Worm (Caenorhabditis elegans): ENCODE measurements around the gene W01D2.3.
A peak's percentile ranks its signal among the peaks of the same experiment; 100 is the strongest.

W01D2.3 gene

DNA sequence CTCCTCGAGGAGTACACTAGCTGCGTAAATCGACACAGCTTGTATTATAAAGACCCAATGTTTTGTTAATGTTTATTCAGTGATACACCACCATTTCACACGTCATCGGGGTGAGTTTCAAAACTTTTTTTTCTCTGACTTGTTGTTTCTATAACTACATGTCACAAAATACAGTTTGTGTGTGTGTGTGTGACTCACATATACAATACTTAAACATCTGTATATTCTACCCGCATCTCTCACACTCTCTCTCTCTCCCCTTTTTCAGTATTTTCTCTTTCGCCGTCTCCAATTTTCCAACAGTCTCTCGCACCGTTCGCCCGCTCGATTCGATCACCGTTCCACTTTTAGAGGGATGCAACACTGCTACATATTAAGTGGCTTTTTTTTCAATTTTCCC is 7.4 kb upstream of the W01D2.3 start:
- TF ChIP-seq hlh-1 (tag; optimal IDR thresholded peaks at IDR 0.05) (no peak), M03D4.4 (tag; optimal IDR thresholded peaks at IDR 0.05) (no peak), unc-39 (tag; optimal IDR thresholded peaks at IDR 0.05) (no peak), nhr-28 (tag; optimal IDR thresholded peaks at IDR 0.05) (no peak), lin-13 (tag; optimal IDR thresholded peaks at IDR 0.05) (no peak), nhr-2 (tag; optimal IDR thresholded peaks at IDR 0.05) (no peak), ceh-43 (GFP tag; optimal IDR thresholded peaks at IDR 0.05) (no peak), mep-1 (tag; optimal IDR thresholded peaks at IDR 0.05) (no peak), ceh-83 (GFP tag; optimal IDR thresholded peaks at IDR 0.05) (no peak), unc-62 (GFP tag; optimal IDR thresholded peaks at IDR 0.05) (no peak), bed-3 (GFP tag; optimal IDR thresholded peaks at IDR 0.05) (no peak), elt-3 (tag; optimal IDR thresholded peaks at IDR 0.05) (no peak), tbx-8 (GFP tag; optimal IDR thresholded peaks at IDR 0.05) (no peak), mls-2 (tag; optimal IDR thresholded peaks at IDR 0.05) (no peak), lin-32 (GFP tag; optimal IDR thresholded peaks at IDR 0.05) (no peak), nhr-237 (tag; optimal IDR thresholded peaks at IDR 0.05) (no peak), elt-1 (tag; optimal IDR thresholded peaks at IDR 0.05; ENCODE audit: borderline replicate concordance, insufficient read depth) (no peak)

ce11 chrII:14810609-14811008 is 6.5 kb upstream of the W01D2.3 start:
- TF ChIP-seq nhr-2 (tag; optimal IDR thresholded peaks at IDR 0.05) (no peak), ham-2 (GFP tag; optimal IDR thresholded peaks at IDR 0.05) (no peak), nhr-28 (tag; optimal IDR thresholded peaks at IDR 0.05) (no peak), lin-32 (GFP tag; optimal IDR thresholded peaks at IDR 0.05) (no peak), ces-1 (GFP tag; optimal IDR thresholded peaks at IDR 0.05) (peak; percentile 26), elt-1 (tag; optimal IDR thresholded peaks at IDR 0.05; ENCODE audit: borderline replicate concordance, insufficient read depth) (no peak), pha-4 (tag; optimal IDR thresholded peaks at IDR 0.05) (peak; percentile 3), nhr-76 (tag; optimal IDR thresholded peaks at IDR 0.05) (no peak), mls-2 (tag; optimal IDR thresholded peaks at IDR 0.05) (no peak), nhr-237 (tag; optimal IDR thresholded peaks at IDR 0.05) (no peak), flh-1 (GFP tag; optimal IDR thresholded peaks at IDR 0.05) (no peak), lin-13 (tag; optimal IDR thresholded peaks at IDR 0.05) (no peak), bed-3 (GFP tag; optimal IDR thresholded peaks at IDR 0.05) (no peak)

DNA sequence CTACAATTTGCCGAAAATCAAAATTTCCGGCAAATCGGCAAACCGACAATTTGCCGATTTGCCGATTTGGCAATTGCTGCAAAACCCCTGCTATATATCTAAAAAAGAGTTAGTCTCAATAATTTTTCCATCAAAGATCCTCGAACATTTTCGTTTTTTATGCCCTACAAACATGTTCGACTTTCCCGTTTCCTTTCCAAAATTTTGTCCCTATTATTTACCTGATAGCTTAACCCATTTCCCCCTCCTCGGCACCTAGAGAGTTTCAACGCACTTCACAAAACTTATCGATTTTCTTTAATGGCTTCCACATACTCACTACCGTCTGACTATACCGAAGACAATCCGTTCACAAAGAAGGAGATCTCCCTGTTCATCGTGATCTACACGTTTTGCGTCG is 4.6 kb upstream of the W01D2.3 start, which contains the start of gene W01D2.6:
Gene W01D2.6, plus strand, starts transcription at position 301 of the 400 bp plus-strand sequence.
- TF ChIP-seq nhr-237 (tag; optimal IDR thresholded peaks at IDR 0.05) (no peak), blmp-1 (tag; optimal IDR thresholded peaks at IDR 0.05) (no peak), ces-1 (GFP tag; optimal IDR thresholded peaks at IDR 0.05) (no peak), M03D4.4 (tag; optimal IDR thresholded peaks at IDR 0.05) (no peak), cnd-1 (tag; optimal IDR thresholded peaks at IDR 0.05) (no peak), pha-4 (tag; optimal IDR thresholded peaks at IDR 0.05) (no peak), drap-1 (GFP tag; optimal IDR thresholded peaks at IDR 0.05) (no peak), elt-1 (tag; optimal IDR thresholded peaks at IDR 0.05; ENCODE audit: borderline replicate concordance, insufficient read depth) (no peak), nhr-2 (tag; optimal IDR thresholded peaks at IDR 0.05) (no peak), ztf-11 (tag; optimal IDR thresholded peaks at IDR 0.05) (no peak)

DNA sequence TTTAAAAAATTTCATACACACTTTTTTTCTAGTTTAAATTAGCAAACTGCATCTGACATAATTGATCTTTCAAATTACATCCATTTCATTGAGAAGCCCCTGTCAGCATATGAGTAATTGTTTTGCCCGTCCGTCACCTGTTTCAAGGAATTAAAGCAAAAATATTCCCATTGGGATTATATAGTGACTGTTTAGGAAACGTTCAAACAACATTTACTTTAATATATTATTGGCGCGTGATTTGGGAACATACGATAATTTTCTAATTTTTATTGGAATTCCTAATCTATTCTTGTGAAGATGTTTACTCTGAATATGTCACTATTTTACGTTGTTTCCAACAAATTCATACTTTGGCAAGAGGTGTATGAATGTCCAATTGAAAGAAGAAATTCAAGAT is 1.6 kb upstream of the W01D2.3 start, which contains the start of gene srt-11:
Gene srt-11, plus strand, starts transcription at position 301 of the 400 bp plus-strand sequence.
- no peak for TF ChIP-seq nhr-237 (tag; optimal IDR thresholded peaks at IDR 0.05)
- TF ChIP-seq elt-3 (tag; optimal IDR thresholded peaks at IDR 0.05): no peak
- no peak for TF ChIP-seq ztf-11 (tag; optimal IDR thresholded peaks at IDR 0.05)
- TF ChIP-seq tbx-8 (GFP tag; optimal IDR thresholded peaks at IDR 0.05): no peak
- no peak for TF ChIP-seq lin-13 (tag; optimal IDR thresholded peaks at IDR 0.05)
- no peak for TF ChIP-seq ceh-43 (GFP tag; optimal IDR thresholded peaks at IDR 0.05)
- no peak for TF ChIP-seq ces-1 (GFP tag; optimal IDR thresholded peaks at IDR 0.05)
- TF ChIP-seq lin-32 (GFP tag; optimal IDR thresholded peaks at IDR 0.05): no peak

DNA sequence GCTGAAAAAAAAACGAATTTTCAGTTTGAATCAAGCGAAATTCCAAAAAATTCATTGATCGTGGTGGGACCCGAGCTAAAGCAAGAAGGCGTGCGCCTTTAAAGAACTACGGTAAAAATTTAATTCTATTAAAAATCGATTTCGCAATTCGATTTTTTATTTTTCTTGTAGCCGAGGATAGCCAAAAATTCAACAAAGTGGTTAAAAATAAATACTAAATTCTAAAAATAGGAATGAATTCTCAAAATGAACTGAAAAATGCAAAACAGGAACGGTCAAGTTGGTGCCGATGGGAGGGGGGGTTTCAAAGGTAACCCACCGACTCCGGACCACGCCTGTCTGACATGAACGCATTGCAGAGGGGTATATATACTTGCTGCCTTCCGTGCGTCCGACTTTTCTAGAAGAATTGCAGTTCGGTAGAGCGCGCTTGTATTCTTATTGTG is 3.0 kb downstream of the W01D2.3 start:
- TF ChIP-seq ceh-83 (GFP tag; optimal IDR thresholded peaks at IDR 0.05) (peak; percentile 71), sem-2 (GFP tag; optimal IDR thresholded peaks at IDR 0.05) (no peak), zip-8 (tag; optimal IDR thresholded peaks at IDR 0.05) (no peak), lsy-2 (tag; optimal IDR thresholded peaks at IDR 0.05) (no peak), flh-1 (GFP tag; optimal IDR thresholded peaks at IDR 0.05) (no peak), ham-2 (GFP tag; optimal IDR thresholded peaks at IDR 0.05) (no peak), elt-3 (tag; optimal IDR thresholded peaks at IDR 0.05) (no peak), nhr-12 (tag; optimal IDR thresholded peaks at IDR 0.05) (no peak), unc-120 (tag; optimal IDR thresholded peaks at IDR 0.05; ENCODE audit: poor library complexity, severe bottlenecking) (peak; percentile 27), sptf-1 (tag; optimal IDR thresholded peaks at IDR 0.05) (no peak), nhr-2 (tag; optimal IDR thresholded peaks at IDR 0.05) (no peak), ces-1 (GFP tag; optimal IDR thresholded peaks at IDR 0.05) (no peak), ceh-39 (tag; optimal IDR thresholded peaks at IDR 0.05) (no peak), ztf-11 (tag; optimal IDR thresholded peaks at IDR 0.05) (no peak), nhr-237 (tag; optimal IDR thresholded peaks at IDR 0.05) (no peak), nhr-28 (tag; optimal IDR thresholded peaks at IDR 0.05) (no peak), drap-1 (GFP tag; optimal IDR thresholded peaks at IDR 0.05) (no peak), elt-1 (tag; optimal IDR thresholded peaks at IDR 0.05; ENCODE audit: borderline replicate concordance, insufficient read depth) (no peak), lin-13 (tag; optimal IDR thresholded peaks at IDR 0.05) (no peak), cnd-1 (tag; optimal IDR thresholded peaks at IDR 0.05) (peak; percentile 28), M03D4.4 (tag; optimal IDR thresholded peaks at IDR 0.05) (no peak), mls-2 (tag; optimal IDR thresholded peaks at IDR 0.05) (no peak), tbx-8 (GFP tag; optimal IDR thresholded peaks at IDR 0.05) (peak; percentile 25), bed-3 (GFP tag; optimal IDR thresholded peaks at IDR 0.05) (no peak)
